Worm (Caenorhabditis elegans): ENCODE data around the gene C43H6.6.

C43H6.6 gene

ce11 chrX:2401883-2402282, 6.8 kb downstream of the C43H6.6 start, which contains the start of gene dhhc-9:
TSS of gene dhhc-9 (minus strand) at chrX:2402036.
- TF ChIP-seq nhr-47 (tag; optimal IDR thresholded peaks at IDR 0.05), result peak; percentile 64
- TF ChIP-seq dsc-1 (tag; optimal IDR thresholded peaks at IDR 0.05), result peak; percentile 28
- TF ChIP-seq snu-23 (GFP tag; optimal IDR thresholded peaks at IDR 0.05), result peak; percentile 86
- peak; percentile 89 for TF ChIP-seq skn-1 (tag; optimal IDR thresholded peaks at IDR 0.05)
- TF ChIP-seq C04F5.9 (tag; optimal IDR thresholded peaks at IDR 0.05), result no peak
- TF ChIP-seq ceh-8 (GFP tag; optimal IDR thresholded peaks at IDR 0.05), result peak; percentile 45
- peak; percentile 73 for TF ChIP-seq nhr-71 (tag; optimal IDR thresholded peaks at IDR 0.05)
- TF ChIP-seq fos-1 (tag; optimal IDR thresholded peaks at IDR 0.05), result peak; percentile 24
- peak; percentile 50 for TF ChIP-seq tbx-2 (tag; optimal IDR thresholded peaks at IDR 0.05)
- TF ChIP-seq ztf-11 (tag; optimal IDR thresholded peaks at IDR 0.05), result peak in 1 of 2 experiments; percentile 24
- TF ChIP-seq irx-1 (tag; optimal IDR thresholded peaks at IDR 0.05), result peak; percentile 16
- TF ChIP-seq pag-3 (tag; optimal IDR thresholded peaks at IDR 0.05; ENCODE audit: borderline replicate concordance, insufficient read depth), result no peak
- TF ChIP-seq lin-35 (GFP tag; optimal IDR thresholded peaks at IDR 0.05), result peak; percentile 39 to 50
- no peak for TF ChIP-seq sup-37 (GFP tag; optimal IDR thresholded peaks at IDR 0.05)
- TF ChIP-seq nhr-19 (GFP tag; conservative IDR thresholded peaks at IDR 0.05), result peak; percentile 30; the same call in 1 of the 2 replicates
- no peak for TF ChIP-seq tlp-1 (tag; optimal IDR thresholded peaks at IDR 0.05)
- TF ChIP-seq grh-1 (GFP tag; IDR thresholded peaks at IDR 0.05), result peak; percentile 38; the same call in 1 of the 2 replicates
- TF ChIP-seq isw-1 (GFP tag; IDR thresholded peaks at IDR 0.05), result peak; percentile 35
- peak in 1 of 2 experiments; percentile 62 for TF ChIP-seq mdl-1 (tag; optimal IDR thresholded peaks at IDR 0.05)
- peak; percentile 74 for TF ChIP-seq nhr-20 (tag; optimal IDR thresholded peaks at IDR 0.05)
- TF ChIP-seq blmp-1 (tag; optimal IDR thresholded peaks at IDR 0.05), result peak; percentile 63
- TF ChIP-seq ceh-90 (tag; optimal IDR thresholded peaks at IDR 0.05), result no peak
- TF ChIP-seq lin-14 (GFP tag; optimal IDR thresholded peaks at IDR 0.05), result peak; percentile 86
- TF ChIP-seq egl-27 (tag; optimal IDR thresholded peaks at IDR 0.05), result no peak
- TF ChIP-seq vab-15 (tag; optimal IDR thresholded peaks at IDR 0.05), result no peak
- TF ChIP-seq jun-1 (tag; optimal IDR thresholded peaks at IDR 0.05), result peak; percentile 63
- TF ChIP-seq rnt-1 (tag; optimal IDR thresholded peaks at IDR 0.05), result peak; percentile 67
- TF ChIP-seq ceh-82 (tag; optimal IDR thresholded peaks at IDR 0.05), result peak; percentile 0 to 48 (median 13)
- peak; percentile 30 to 50 for TF ChIP-seq lsy-2 (tag; optimal IDR thresholded peaks at IDR 0.05)
- TF ChIP-seq mep-1 (tag; optimal IDR thresholded peaks at IDR 0.05), result peak; percentile 68
- peak; percentile 44 for TF ChIP-seq xbp-1 (tag; optimal IDR thresholded peaks at IDR 0.05)
- peak; percentile 83 for TF ChIP-seq nhr-85 (tag)
- TF ChIP-seq elt-3 (tag; optimal IDR thresholded peaks at IDR 0.05), result peak in 1 of 6 experiments; percentile 7
- peak; percentile 50 for TF ChIP-seq unc-86 (tag; optimal IDR thresholded peaks at IDR 0.05)
- TF ChIP-seq snpc-4 (tag; optimal IDR thresholded peaks at IDR 0.05), result peak; percentile 43
- peak; percentile 71 to 95 for TF ChIP-seq efl-1 (optimal IDR thresholded peaks at IDR 0.05)
- no peak for TF ChIP-seq efl-1 (GFP tag; optimal IDR thresholded peaks at IDR 0.05 in 1 of 2)
- no peak for TF ChIP-seq F16B12.6 (tag; optimal IDR thresholded peaks at IDR 0.05)
- TF ChIP-seq efl-3 (GFP tag; optimal IDR thresholded peaks at IDR 0.05), result no peak
- TF ChIP-seq swsn-7 (tag; optimal IDR thresholded peaks at IDR 0.05), result peak; percentile 69
- peak; percentile 23 for TF ChIP-seq nhr-90 (tag; optimal IDR thresholded peaks at IDR 0.05; ENCODE audit: poor library complexity)
- no peak for TF ChIP-seq hlh-4 (tag; optimal IDR thresholded peaks at IDR 0.05)
- no peak for TF ChIP-seq aha-1 (tag; optimal IDR thresholded peaks at IDR 0.05)
- peak; percentile 18 for TF ChIP-seq fkh-8 (tag; optimal IDR thresholded peaks at IDR 0.05)
- peak; percentile 13 for TF ChIP-seq elt-2 (tag; optimal IDR thresholded peaks at IDR 0.05)

Data from whole organism, L1 larva.